Fruit fly (Drosophila melanogaster) whole organism, embryonic: ENCODE data around the gene CIA30.
A peak's percentile ranks its signal among the peaks of the same experiment; 100 is the strongest.

ENCODE experiments used
- Bteb2 ChIP-seq: fragments of 200-800 bp; sonication (Bioruptor generic); optimal IDR thresholded peaks from 2 replicates; lab custom pipeline; 2016; ENCODE audit warnings: missing biosample characterization, missing genetic modification characterization
- CG10979 ChIP-seq: fragments of 200-800 bp; sonication (Bioruptor generic); optimal IDR thresholded peaks from 2 replicates; lab custom pipeline; 2018; ENCODE audit warnings: missing biosample characterization, mild to moderate bottlenecking, missing genetic modification characterization, moderate library complexity
- CG12744 ChIP-seq: fragments of 200-800 bp; sonication (Bioruptor generic); optimal IDR thresholded peaks from 2 replicates; lab custom pipeline; 2016; ENCODE audit warnings: missing biosample characterization, missing genetic modification characterization
- CG12942 ChIP-seq: fragments of 200-800 bp; sonication (Bioruptor generic); optimal IDR thresholded peaks from 3 replicates; lab custom pipeline; 2016; ENCODE audit warnings: missing biosample characterization, missing genetic modification characterization
- CG13424 ChIP-seq: fragments of 200-800 bp; sonication (Bioruptor generic); optimal IDR thresholded peaks from 2 replicates; lab custom pipeline; 2019; ENCODE audit warnings: missing biosample characterization, mild to moderate bottlenecking, missing genetic modification characterization, moderate library complexity
- CG17361 ChIP-seq: fragments of 200-800 bp; sonication (Bioruptor generic); IDR thresholded peaks from 3 replicates; pipeline ENCODE4 v1.3.6; 2022; ENCODE audit warnings: missing biosample characterization, missing genetic modification characterization
- CG1832 ChIP-seq: fragments of 200-800 bp; sonication (Bioruptor generic); optimal IDR thresholded peaks from 2 replicates; lab custom pipeline; 2017; ENCODE audit warnings: missing biosample characterization, mild to moderate bottlenecking, missing genetic modification characterization, inconsistent platforms
- CG18619 ChIP-seq: fragments of 200-800 bp; sonication (Bioruptor generic); optimal IDR thresholded peaks from 3 replicates; lab custom pipeline; 2017; ENCODE audit warnings: missing biosample characterization, mild to moderate bottlenecking, missing genetic modification characterization
- CG2712 ChIP-seq: fragments of 200-800 bp; optimal IDR thresholded peaks from 3 replicates; lab custom pipeline; 2019; ENCODE audit warnings: missing biosample characterization, mild to moderate bottlenecking, missing genetic modification characterization, moderate library complexity
- CG30020 ChIP-seq: fragments of 200-800 bp; optimal IDR thresholded peaks from 2 replicates; lab custom pipeline; 2019; ENCODE audit warnings: missing biosample characterization, mild to moderate bottlenecking, missing genetic modification characterization, moderate library complexity
- CG3838 ChIP-seq: fragments of 200-800 bp; sonication (Bioruptor generic); optimal IDR thresholded peaks from 3 replicates; lab custom pipeline; 2016; ENCODE audit warnings: missing biosample characterization, missing genetic modification characterization
- CG3847 ChIP-seq: fragments of 200-800 bp; sonication (Bioruptor generic); IDR thresholded peaks from 2 replicates; pipeline ENCODE4 v1.3.6; 2022; ENCODE audit warnings: missing biosample characterization, missing genetic modification characterization
- CG4854 ChIP-seq: fragments of 200-800 bp; sonication (Bioruptor generic); optimal IDR thresholded peaks from 2 replicates; lab custom pipeline; 2016; ENCODE audit warnings: missing biosample characterization, missing genetic modification characterization, inconsistent platforms
- CG6813 ChIP-seq: fragments of 200-800 bp; sonication (Bioruptor generic); optimal IDR thresholded peaks from 2 replicates; lab custom pipeline; 2017; ENCODE audit warnings: missing biosample characterization, missing genetic modification characterization, mild to moderate bottlenecking, moderate library complexity, missing genetic modification reagents
- CG6854 ChIP-seq: fragments of 200-800 bp; sonication (Bioruptor generic); optimal IDR thresholded peaks from 3 replicates; lab custom pipeline; 2017; ENCODE audit warnings: missing biosample characterization, mild to moderate bottlenecking, missing genetic modification characterization
- CG7556 ChIP-seq: fragments of 200-800 bp; sonication (Bioruptor generic); optimal IDR thresholded peaks from 2 replicates; lab custom pipeline; 2017; ENCODE audit warnings: missing biosample characterization, mild to moderate bottlenecking, missing genetic modification characterization
- CG7839 ChIP-seq: fragments of 200-800 bp; sonication (Bioruptor generic); optimal IDR thresholded peaks from 3 replicates; lab custom pipeline; 2018; ENCODE audit warnings: missing biosample characterization, mild to moderate bottlenecking, missing genetic modification characterization, moderate library complexity
- CG7987 ChIP-seq: fragments of 200-800 bp; sonication (Bioruptor generic); optimal IDR thresholded peaks from 2 replicates; lab custom pipeline; 2018; ENCODE audit warnings: missing biosample characterization, mild to moderate bottlenecking, missing genetic modification characterization, moderate library complexity
- CG8478 ChIP-seq: fragments of >200 bp; optimal IDR thresholded peaks from 2 replicates; lab custom pipeline; 2018
- Chrac-16 ChIP-seq: fragments of 200-800 bp; sonication (Bioruptor generic); optimal IDR thresholded peaks from 3 replicates; lab custom pipeline; 2016; ENCODE audit warnings: missing biosample characterization, missing genetic modification characterization
- CoRest ChIP-seq: fragments of 200-800 bp; sonication (Bioruptor generic); optimal IDR thresholded peaks from 3 replicates; lab custom pipeline; 2018; ENCODE audit warnings: missing biosample characterization, mild to moderate bottlenecking, missing genetic modification characterization, moderate library complexity
- D19A ChIP-seq: fragments of 200-800 bp; optimal IDR thresholded peaks from 3 replicates; lab custom pipeline; 2019; ENCODE audit warnings: missing biosample characterization, mild to moderate bottlenecking, missing genetic modification characterization, moderate library complexity
- Dip3 ChIP-seq: fragments of 200-800 bp; sonication (Bioruptor generic); optimal IDR thresholded peaks from 3 replicates; lab custom pipeline; 2016; ENCODE audit warnings: missing biosample characterization, missing genetic modification characterization
- Dref ChIP-seq: fragments of 200-800 bp; sonication (Bioruptor generic); IDR thresholded peaks from 2 replicates; pipeline ENCODE4 v1.3.6; 2022; ENCODE audit warnings: missing biosample characterization, missing genetic modification characterization
- E2f1 ChIP-seq: fragments of 200-800 bp; sonication (Bioruptor generic); IDR thresholded peaks from 2 replicates; pipeline ENCODE4 v1.3.6; 2022; ENCODE audit warnings: missing biosample characterization, missing genetic modification characterization
- Nf-YA ChIP-seq: fragments of 200-800 bp; sonication (Bioruptor generic); IDR thresholded peaks from 2 replicates; pipeline ENCODE4 v1.3.6; 2022; ENCODE audit warnings: missing biosample characterization, missing genetic modification characterization
- Opbp ChIP-seq: fragments of 200-800 bp; sonication (Bioruptor generic); IDR thresholded peaks from 3 replicates; pipeline ENCODE4 v1.3.6; 2022; ENCODE audit warnings: missing biosample characterization, missing genetic modification characterization; ENCODE audit not compliant: partially characterized antibody
- al ChIP-seq: fragments of 200-800 bp; sonication (Bioruptor generic); IDR thresholded peaks from 2 replicates; pipeline ENCODE4 v1.3.6; 2022; ENCODE audit warnings: missing biosample characterization, missing genetic modification characterization
- bsh ChIP-seq, 2 experiments: fragments of 200-800 bp; sonication (Bioruptor generic); optimal IDR thresholded peaks; 2 replicates each; lab custom pipeline; 2017 to 2018; ENCODE audit warnings: mild to moderate bottlenecking in 2 of 2, missing biosample characterization in 2 of 2, missing genetic modification characterization in 2 of 2, moderate library complexity in 1 of 2
- caup ChIP-seq: fragments of 200-800 bp; sonication (Bioruptor generic); optimal IDR thresholded peaks from 3 replicates; lab custom pipeline; 2017; ENCODE audit warnings: missing biosample characterization, mild to moderate bottlenecking, missing genetic modification characterization, moderate library complexity; ENCODE audit not compliant: severe bottlenecking
- corto ChIP-seq: fragments of 200-800 bp; sonication (Bioruptor generic); optimal IDR thresholded peaks from 2 replicates; lab custom pipeline; 2016; ENCODE audit warnings: missing biosample characterization, mild to moderate bottlenecking, missing genetic modification characterization, moderate library complexity
- dati ChIP-seq: fragments of 200-800 bp; sonication (Bioruptor generic); IDR thresholded peaks from 2 replicates; pipeline ENCODE4 v1.3.6; 2022; ENCODE audit warnings: missing biosample characterization, missing genetic modification characterization
- disco-r ChIP-seq: fragments of 200-800 bp; sonication (Bioruptor generic); optimal IDR thresholded peaks from 2 replicates; lab custom pipeline; 2016; ENCODE audit warnings: missing biosample characterization, missing genetic modification characterization
- emc ChIP-seq: fragments of 200-800 bp; sonication (Bioruptor generic); optimal IDR thresholded peaks from 2 replicates; lab custom pipeline; 2016; ENCODE audit warnings: missing biosample characterization, missing genetic modification characterization
- fd3F ChIP-seq: fragments of 200-800 bp; sonication (Bioruptor generic); optimal IDR thresholded peaks from 2 replicates; lab custom pipeline; 2018; ENCODE audit warnings: missing biosample characterization, mild to moderate bottlenecking, missing genetic modification characterization, moderate library complexity
- grn ChIP-seq: fragments of 200-800 bp; sonication (Bioruptor generic); optimal IDR thresholded peaks from 3 replicates; lab custom pipeline; 2017; ENCODE audit warnings: missing biosample characterization, missing genetic modification characterization
- gsb ChIP-seq: fragments of 200-800 bp; sonication (Bioruptor generic); IDR thresholded peaks from 2 replicates; pipeline ENCODE4 v1.3.6; 2022; ENCODE audit warnings: missing biosample characterization, missing genetic modification characterization
- jumu ChIP-seq: fragments of 200-800 bp; sonication (Bioruptor generic); optimal IDR thresholded peaks from 3 replicates; lab custom pipeline; 2016; ENCODE audit warnings: missing biosample characterization, missing genetic modification characterization
- lola ChIP-seq, 3 experiments: fragments of >200 bp in 2 of 3; fragments of 200-800 bp in 1 of 3; sonication (Bioruptor generic) in 1 of 3; optimal IDR thresholded peaks; 2 replicates each; lab custom pipeline; 2017 to 2019; ENCODE audit warnings: missing biosample characterization in 3 of 3, missing genetic modification characterization in 3 of 3, mild to moderate bottlenecking in 1 of 3, moderate library complexity in 1 of 3
- luna ChIP-seq: fragments of 200-800 bp; sonication (Bioruptor generic); optimal IDR thresholded peaks from 2 replicates; lab custom pipeline; 2016; ENCODE audit warnings: missing biosample characterization, missing genetic modification characterization
- ranshi ChIP-seq: fragments of 200-800 bp; sonication (Bioruptor generic); IDR thresholded peaks from 2 replicates; pipeline ENCODE4 v1.3.6; 2022; ENCODE audit warnings: missing biosample characterization, missing genetic modification characterization
- rib ChIP-seq: fragments of 200-800 bp; sonication (Bioruptor generic); IDR thresholded peaks from 2 replicates; pipeline ENCODE4 v1.3.6; 2022; ENCODE audit warnings: missing biosample characterization, missing genetic modification characterization
- row ChIP-seq: fragments of 200-800 bp; sonication (Bioruptor generic); IDR thresholded peaks from 3 replicates; pipeline ENCODE4 v1.3.6; 2022; ENCODE audit warnings: missing biosample characterization, missing genetic modification characterization
- salm ChIP-seq: fragments of 200-800 bp; sonication (Bioruptor generic); optimal IDR thresholded peaks from 2 replicates; lab custom pipeline; 2018; ENCODE audit warnings: missing biosample characterization, mild to moderate bottlenecking, missing genetic modification characterization
- sens ChIP-seq: fragments of 200-800 bp; sonication (Bioruptor generic); peaks from one replicate; lab custom pipeline; 2016; ENCODE audit warnings: missing biosample characterization, missing genetic modification characterization
- sens-2 ChIP-seq: fragments of 200-800 bp; sonication (Bioruptor generic); IDR thresholded peaks from 2 replicates; pipeline ENCODE4 v1.3.6; 2022; ENCODE audit warnings: missing biosample characterization, missing genetic modification characterization
- slp2 ChIP-seq: fragments of 200-800 bp; sonication (Bioruptor generic); optimal IDR thresholded peaks from 2 replicates; lab custom pipeline; 2016; ENCODE audit warnings: missing biosample characterization, missing genetic modification characterization
- sna ChIP-seq: fragments of 200-800 bp; sonication (Bioruptor generic); IDR thresholded peaks from 2 replicates; pipeline ENCODE4 v1.3.6; 2022; ENCODE audit warnings: missing biosample characterization, missing genetic modification characterization; ENCODE audit not compliant: partially characterized antibody
- sqz ChIP-seq: fragments of 200-800 bp; sonication (Bioruptor generic); optimal IDR thresholded peaks from 3 replicates; lab custom pipeline; 2018; ENCODE audit warnings: missing biosample characterization, mild to moderate bottlenecking, missing genetic modification characterization
- tin ChIP-seq: fragments of 200-800 bp; sonication (Bioruptor generic); optimal IDR thresholded peaks from 3 replicates; lab custom pipeline; 2016; ENCODE audit warnings: missing biosample characterization, missing genetic modification characterization
- wdn ChIP-seq: fragments of 200-800 bp; sonication (Bioruptor generic); IDR thresholded peaks from 2 replicates; pipeline ENCODE4 v1.3.6; 2022; ENCODE audit warnings: missing biosample characterization, missing genetic modification characterization
- wor ChIP-seq: fragments of 200-800 bp; sonication (Bioruptor generic); IDR thresholded peaks from 2 replicates; pipeline ENCODE4 v1.3.6; 2022; ENCODE audit warnings: missing biosample characterization, missing genetic modification characterization

The CIA30 gene

DNA sequence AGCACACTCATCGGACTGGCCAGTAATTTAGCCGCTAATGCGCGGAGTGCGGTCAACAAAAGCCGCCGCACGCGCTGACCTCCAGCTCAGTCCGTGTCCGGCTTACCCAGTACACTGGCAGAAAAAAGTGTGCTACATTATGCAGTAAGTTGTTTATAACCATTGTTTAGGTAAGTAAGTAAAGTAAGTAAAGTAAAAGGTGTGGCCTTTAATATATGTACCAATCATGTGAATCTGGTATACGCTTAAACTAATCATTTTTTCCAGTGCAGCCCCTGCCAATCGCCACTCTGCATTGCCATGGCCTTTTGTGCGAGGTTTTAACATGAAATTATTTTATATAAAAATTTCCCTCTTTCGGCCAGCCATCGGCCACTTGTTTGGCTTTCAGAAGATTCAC is 25.3 kb upstream of the CIA30 start (continued):
- 0 out of 2 replicates have a peak, but pooled peaks have one; percentile 14 for TF ChIP-seq sens-2 (GFP tag; lab: Robert Waterston, UW)
- TF ChIP-seq sna (GFP tag; lab: Robert Waterston, UW): no peak
- no peak for TF ChIP-seq CG1832 (GFP tag; lab: Kevin White, UChicago)
- no peak for TF ChIP-seq jumu (GFP tag; lab: Kevin White, UChicago)
- no peak for TF ChIP-seq CG3838 (GFP tag; lab: Kevin White, UChicago)
- peak; percentile 81 for TF ChIP-seq sens (GFP tag; lab: Kevin White, UChicago)
- no peak for TF ChIP-seq wdn (GFP tag; lab: Robert Waterston, UW)
- no peak for TF ChIP-seq caup (GFP tag; lab: Kevin White, UChicago)
- no peak for TF ChIP-seq grn (GFP tag; lab: Kevin White, UChicago)
- TF ChIP-seq CG4854 (GFP tag; lab: Kevin White, UChicago): no peak
- no peak for TF ChIP-seq CG12942 (GFP tag; lab: Kevin White, UChicago)
- peak; percentile 16 for TF ChIP-seq CG7839 (tag; lab: Kevin White, UChicago)
- no peak for TF ChIP-seq Bteb2 (GFP tag; lab: Kevin White, UChicago)
- no peak for TF ChIP-seq disco-r (GFP tag; lab: Kevin White, UChicago)
- TF ChIP-seq Dref (GFP tag; lab: Robert Waterston, UW): no peak
- no peak for TF ChIP-seq Chrac-16
- TF ChIP-seq CG3847: no peak
- no peak for TF ChIP-seq tin (GFP tag; lab: Kevin White, UChicago)
- peak in 1 of 2 experiments; percentile 40 for TF ChIP-seq bsh (GFP tag; optimal IDR thresholded peaks at IDR 0.05; lab: Kevin White, UChicago)
- TF ChIP-seq slp2 (GFP tag; lab: Kevin White, UChicago): no peak
- no peak for TF ChIP-seq sqz
- TF ChIP-seq CG10979 (tag; lab: Kevin White, UChicago): peak; percentile 11
- no peak for TF ChIP-seq CG6854 (GFP tag; lab: Kevin White, UChicago)
- no peak for TF ChIP-seq CG6813 (GFP tag; lab: Kevin White, UChicago)
- no peak for TF ChIP-seq E2f1 (GFP tag; lab: Robert Waterston, UW)
- TF ChIP-seq CG8478: no peak
- no peak for TF ChIP-seq gsb
- peak; percentile 14 for TF ChIP-seq CG2712
- no peak for TF ChIP-seq CG18619 (GFP tag; lab: Kevin White, UChicago)
- TF ChIP-seq emc (GFP tag; lab: Kevin White, UChicago): no peak
- no peak for TF ChIP-seq ranshi
- TF ChIP-seq fd3F (GFP tag; lab: Kevin White, UChicago): no peak
- TF ChIP-seq al: no peak
- TF ChIP-seq rib: no peak
- no peak for TF ChIP-seq CG13424 (tag; lab: Kevin White, UChicago)
- no peak for TF ChIP-seq CG17361 (GFP tag; lab: Robert Waterston, UW)
- TF ChIP-seq D19A (tag; lab: Kevin White, UChicago): no peak
- TF ChIP-seq luna (GFP tag; lab: Kevin White, UChicago): no peak
- no peak for TF ChIP-seq dati (GFP tag; lab: Robert Waterston, UW)
- TF ChIP-seq CG7556 (GFP tag; lab: Kevin White, UChicago): no peak
- no peak for TF ChIP-seq Dip3 (GFP tag; lab: Kevin White, UChicago)
- no peak for TF ChIP-seq Nf-YA (GFP tag; lab: Robert Waterston, UW)
- TF ChIP-seq row (GFP tag; lab: Robert Waterston, UW): peak; percentile 35; the same call in 2 of the 3 replicates
- no peak for TF ChIP-seq CoRest (tag; lab: Kevin White, UChicago)
- no peak for TF ChIP-seq CG30020
- TF ChIP-seq CG7987 (GFP tag; lab: Kevin White, UChicago): no peak
- TF ChIP-seq wor (GFP tag; lab: Robert Waterston, UW): no peak
- no peak for TF ChIP-seq CG12744 (GFP tag; lab: Kevin White, UChicago)
- TF ChIP-seq lola (GFP tag; optimal IDR thresholded peaks at IDR 0.05; lab: Kevin White, UChicago): peak in 1 of 3 experiments; percentile 41
- no peak for TF ChIP-seq corto (GFP tag; lab: Kevin White, UChicago)
- TF ChIP-seq Opbp: no peak
- no peak for TF ChIP-seq salm
